Worm (Caenorhabditis elegans): ENCODE data around the gene ben-1.

ce11 chrIII:3504239-3504638 is 37.2 kb downstream of the ben-1 start:
- TF ChIP-seq ztf-4 (tag; optimal IDR thresholded peaks at IDR 0.05) (no peak), unc-62 (GFP tag; optimal IDR thresholded peaks at IDR 0.05) (no peak), ceh-82 (tag; optimal IDR thresholded peaks at IDR 0.05) (no peak), snpc-4 (tag; optimal IDR thresholded peaks at IDR 0.05) (no peak), tbx-2 (tag; optimal IDR thresholded peaks at IDR 0.05) (no peak), ztf-11 (tag; optimal IDR thresholded peaks at IDR 0.05) (no peak), nhr-23 (tag; optimal IDR thresholded peaks at IDR 0.05) (no peak), pqm-1 (tag; optimal IDR thresholded peaks at IDR 0.05) (no peak), lin-15B (tag; optimal IDR thresholded peaks at IDR 0.05) (no peak), ama-1 (optimal IDR thresholded peaks at IDR 0.05) (no peak), nhr-237 (tag; optimal IDR thresholded peaks at IDR 0.05) (no peak), eor-1 (tag; optimal IDR thresholded peaks at IDR 0.05) (no peak)

Measured in whole organism, L3 larva.